Worm (Caenorhabditis elegans): Measurements from ENCODE around the gene tnc-2.

The tnc-2 gene

ce11 chrII:10516375-10516774, 49.7 kb downstream of the tnc-2 start:
- TF ChIP-seq hmg-4 (GFP tag; optimal IDR thresholded peaks at IDR 0.05) (no peak), tbx-37 (GFP tag; conservative IDR thresholded peaks at IDR 0.05) (no peak), scrt-1 (GFP tag; IDR thresholded peaks at IDR 0.05) (no peak), pes-1 (GFP tag; IDR thresholded peaks at IDR 0.05) (no peak), tra-4 (tag; optimal IDR thresholded peaks at IDR 0.05) (no peak), sea-1 (GFP tag; conservative IDR thresholded peaks at IDR 0.05) (no peak), ama-1 (optimal IDR thresholded peaks at IDR 0.05) (no peak), ets-7 (tag; optimal IDR thresholded peaks at IDR 0.05) (no peak), aly-1 (tag; optimal IDR thresholded peaks at IDR 0.05) (no peak), ceh-36 (tag; optimal IDR thresholded peaks at IDR 0.05) (no peak), F13C5.2 (tag; optimal IDR thresholded peaks at IDR 0.05) (no peak), ceh-13 (GFP tag; optimal IDR thresholded peaks at IDR 0.05) (no peak), hmbx-1 (tag; optimal IDR thresholded peaks at IDR 0.05) (no peak), flt-1 (GFP tag; IDR thresholded peaks at IDR 0.05) (no peak)

Data from whole organism, early embryonic.